Worm (Caenorhabditis elegans) whole organism, L2 larva: ENCODE data around the gene bmk-1.

Experiments
- F13H6.1 ChIP-seq: sonication (generic microtip); optimal IDR thresholded peaks from 2 replicates; lab custom pipeline; 2016; ENCODE audit warnings: missing genetic modification characterization, missing compliant biosample characterization
- ceh-16 ChIP-seq: fragments of 150-350 bp; optimal IDR thresholded peaks from 2 replicates; lab custom pipeline; 2014; ENCODE audit warnings: missing biosample characterization, missing genetic modification characterization
- crh-2 ChIP-seq: sonication (generic microtip); optimal IDR thresholded peaks from 2 replicates; lab custom pipeline; 2017; ENCODE audit warnings: missing biosample characterization, missing genetic modification characterization
- elt-3 ChIP-seq: sonication (generic microtip); optimal IDR thresholded peaks from 2 replicates; lab custom pipeline; 2017; ENCODE audit warnings: missing biosample characterization, missing genetic modification characterization
- lin-11 ChIP-seq: fragments of 150-350 bp; sonication (generic microtip); optimal IDR thresholded peaks from 2 replicates; lab custom pipeline; 2014; ENCODE audit warnings: missing biosample characterization, missing genetic modification characterization, inconsistent platforms, mixed read lengths
- lin-39 ChIP-seq: fragments of 150-350 bp; optimal IDR thresholded peaks from 2 replicates; lab custom pipeline; 2014; ENCODE audit warnings: missing biosample characterization, missing genetic modification reagents, missing genetic modification characterization
- nhr-11 ChIP-seq: fragments of 150-350 bp; optimal IDR thresholded peaks from 2 replicates; lab custom pipeline; 2014; ENCODE audit warnings: missing biosample characterization, missing genetic modification characterization
- nhr-237 ChIP-seq: fragments of 150-350 bp; optimal IDR thresholded peaks from 2 replicates; lab custom pipeline; 2014; ENCODE audit warnings: missing biosample characterization, missing genetic modification characterization
- nhr-77 ChIP-seq: fragments of 150-350 bp; optimal IDR thresholded peaks from 2 replicates; lab custom pipeline; 2014; ENCODE audit warnings: missing biosample characterization, missing genetic modification characterization
- snpc-4 ChIP-seq: fragments of 150-350 bp; optimal IDR thresholded peaks from 2 replicates; lab custom pipeline; 2014; ENCODE audit warnings: missing biosample characterization, missing genetic modification characterization
- unc-55 ChIP-seq: fragments of 150-350 bp; sonication (generic microtip); optimal IDR thresholded peaks from 3 replicates; lab custom pipeline; 2014; ENCODE audit warnings: missing biosample characterization, missing genetic modification reagents, missing genetic modification characterization
- unc-62 ChIP-seq: fragments of 150-350 bp; optimal IDR thresholded peaks from 2 replicates; lab custom pipeline; 2014; ENCODE audit warnings: missing biosample characterization, missing genetic modification reagents, missing genetic modification characterization

DNA sequence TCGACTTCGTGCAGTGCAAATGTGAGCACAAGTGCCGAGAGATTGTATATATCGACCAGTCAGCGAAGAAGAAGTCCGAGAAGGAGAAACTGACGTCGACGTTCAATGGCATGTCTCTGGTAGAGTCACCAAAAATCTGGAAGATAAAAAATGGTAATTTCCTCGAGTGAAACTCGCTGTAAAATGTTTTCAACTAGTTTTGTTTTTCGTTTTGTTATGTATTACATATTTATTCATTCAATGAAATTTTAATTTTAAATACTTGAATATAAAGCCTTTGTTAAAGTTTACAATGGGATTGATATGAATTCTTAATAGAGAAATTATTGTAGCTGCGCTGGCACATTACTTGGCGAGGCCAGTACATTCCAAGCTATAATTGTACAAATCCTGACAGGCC, 36.9 kb downstream of the bmk-1 start:
- TF ChIP-seq unc-55 (GFP tag; lab: Kevin White, UChicago) (no peak), nhr-77 (tag; lab: Kevin White, UChicago) (no peak), F13H6.1 (tag; lab: Kevin White, UChicago) (no peak), elt-3 (tag; lab: Kevin White, UChicago) (no peak), ceh-16 (tag; lab: Kevin White, UChicago) (no peak), unc-62 (no peak), nhr-11 (tag; lab: Kevin White, UChicago) (no peak), lin-11 (tag; lab: Kevin White, UChicago) (no peak), lin-39 (tag; lab: Kevin White, UChicago) (no peak), nhr-237 (no peak), crh-2 (tag; lab: Kevin White, UChicago) (no peak), snpc-4 (no peak)
